Worm (Caenorhabditis elegans) whole organism, L1 larva: ENCODE measurements around the gene acr-18.

Experiments
- C16A3.4 ChIP-seq: fragments of 150-350 bp; optimal IDR thresholded peaks from 2 replicates; lab custom pipeline; 2014; ENCODE audit warnings: missing biosample characterization, missing genetic modification characterization
- F16B12.6 ChIP-seq: fragments of 150-350 bp; optimal IDR thresholded peaks from 2 replicates; lab custom pipeline; 2014; ENCODE audit warnings: missing biosample characterization, missing genetic modification characterization
- alr-1 ChIP-seq: fragments of 200-800 bp; sonication (Bioruptor generic); optimal IDR thresholded peaks from 2 replicates; lab custom pipeline; 2018; ENCODE audit warnings: borderline replicate concordance, mild to moderate bottlenecking, missing genetic modification characterization, missing compliant biosample characterization
- aly-2 ChIP-seq: fragments of 150-350 bp; optimal IDR thresholded peaks from 2 replicates; lab custom pipeline; 2014; ENCODE audit warnings: missing biosample characterization, missing genetic modification characterization
- ama-1 ChIP-seq: fragments of 150-350 bp; optimal IDR thresholded peaks from 2 replicates; lab custom pipeline; 2014
- blmp-1 ChIP-seq: fragments of 150-350 bp; optimal IDR thresholded peaks from 2 replicates; lab custom pipeline; 2014; ENCODE audit warnings: missing biosample characterization, missing genetic modification characterization
- ceh-63 ChIP-seq: fragments of 200-800 bp; sonication (Bioruptor generic); optimal IDR thresholded peaks from 2 replicates; lab custom pipeline; 2018; ENCODE audit warnings: mild to moderate bottlenecking, missing genetic modification characterization, missing compliant biosample characterization
- ceh-82 ChIP-seq, 3 experiments: fragments of 150-350 bp in 1 of 3; sonication (generic microtip) in 2 of 3; optimal IDR thresholded peaks; 2 replicates each; lab custom pipeline; 2014 to 2017; ENCODE audit warnings: missing biosample characterization in 3 of 3, missing genetic modification characterization in 3 of 3
- ceh-90 ChIP-seq: sonication (generic microtip); optimal IDR thresholded peaks from 2 replicates; lab custom pipeline; 2016; ENCODE audit warnings: missing genetic modification characterization, missing compliant biosample characterization
- ces-1 ChIP-seq: fragments of 150-350 bp; optimal IDR thresholded peaks from 2 replicates; lab custom pipeline; 2014; ENCODE audit warnings: missing biosample characterization, missing genetic modification reagents, missing genetic modification characterization
- dpl-1 ChIP-seq, 3 experiments: fragments of 150-350 bp in 2 of 3; sonication (generic microtip) in 1 of 3; optimal IDR thresholded peaks; 2 replicates each; lab custom pipeline; 2014 to 2017; ENCODE audit warnings: missing biosample characterization in 3 of 3, missing genetic modification characterization in 3 of 3, missing genetic modification reagents in 3 of 3
- dsc-1 ChIP-seq: sonication (generic microtip); optimal IDR thresholded peaks from 2 replicates; lab custom pipeline; 2016; ENCODE audit warnings: mild to moderate bottlenecking, missing genetic modification characterization, missing compliant biosample characterization
- efl-1 ChIP-seq, 4 experiments: fragments of 150-350 bp; optimal IDR thresholded peaks in 3 of 4; peaks in 1 of 4; 1 replicate in 1 of 4; 2 replicates in 3 of 4; lab custom pipeline; 2014; ENCODE audit warnings: missing biosample characterization in 2 of 4, missing genetic modification characterization in 2 of 4, missing genetic modification reagents in 2 of 4
- efl-3 ChIP-seq: fragments of 200-800 bp; sonication (Bioruptor generic); optimal IDR thresholded peaks from 2 replicates; lab custom pipeline; 2018; ENCODE audit warnings: mild to moderate bottlenecking, missing genetic modification characterization, missing compliant biosample characterization
- egl-13 ChIP-seq: sonication (generic microtip); optimal IDR thresholded peaks from 2 replicates; lab custom pipeline; 2016; ENCODE audit warnings: missing genotype, missing genetic modification reagents, missing genetic modification characterization, missing compliant biosample characterization
- elt-2 ChIP-seq: sonication (generic microtip); optimal IDR thresholded peaks from 2 replicates; lab custom pipeline; 2016; ENCODE audit warnings: missing genetic modification characterization, mild to moderate bottlenecking, inconsistent platforms, missing compliant biosample characterization, missing genetic modification reagents
- ets-5 ChIP-seq: fragments of 200-800 bp; sonication (Bioruptor generic); IDR thresholded peaks from 2 replicates; pipeline ENCODE4 v1.3.6; 2022; ENCODE audit warnings: missing genetic modification characterization, missing compliant biosample characterization
- fkh-4 ChIP-seq: sonication (generic microtip); optimal IDR thresholded peaks from 2 replicates; lab custom pipeline; 2016; ENCODE audit warnings: missing compliant biosample characterization, missing genetic modification characterization, borderline replicate concordance
- fos-1 ChIP-seq: fragments of 150-350 bp; optimal IDR thresholded peaks from 2 replicates; lab custom pipeline; 2014; ENCODE audit warnings: missing biosample characterization, missing genetic modification characterization
- grh-1 ChIP-seq: fragments of 200-800 bp; sonication (Bioruptor generic); IDR thresholded peaks from 2 replicates; pipeline ENCODE4 v1.3.6; 2022; ENCODE audit warnings: missing genetic modification reagents, missing genetic modification characterization, missing compliant biosample characterization
- hlh-17 ChIP-seq: fragments of 200-800 bp; sonication (Bioruptor generic); optimal IDR thresholded peaks from 2 replicates; lab custom pipeline; 2018; ENCODE audit warnings: missing genetic modification characterization, mild to moderate bottlenecking, missing compliant biosample characterization, moderate library complexity, borderline replicate concordance
- hpl-2 ChIP-seq: fragments of 150-350 bp; optimal IDR thresholded peaks from 2 replicates; lab custom pipeline; 2014; ENCODE audit warnings: missing biosample characterization, missing genetic modification reagents, missing genetic modification characterization
- jun-1 ChIP-seq: fragments of 150-350 bp; optimal IDR thresholded peaks from 2 replicates; lab custom pipeline; 2014; ENCODE audit warnings: missing biosample characterization, missing genetic modification reagents, missing genetic modification characterization
- lin-13 ChIP-seq: fragments of 150-350 bp; optimal IDR thresholded peaks from 2 replicates; lab custom pipeline; 2014; ENCODE audit warnings: missing biosample characterization, missing genetic modification reagents, missing genetic modification characterization
- lin-35 ChIP-seq, 2 experiments: fragments of 150-350 bp; optimal IDR thresholded peaks; 2 replicates each; lab custom pipeline; 2014; ENCODE audit warnings: missing biosample characterization in 2 of 2, missing genetic modification characterization in 2 of 2, missing genetic modification reagents in 2 of 2
- lsy-2 ChIP-seq, 2 experiments: fragments of 150-350 bp; optimal IDR thresholded peaks; 2 replicates each; lab custom pipeline; 2014; ENCODE audit warnings: missing biosample characterization in 2 of 2, missing genetic modification characterization in 2 of 2
- mab-9 ChIP-seq: fragments of 200-800 bp; sonication (Bioruptor generic); IDR thresholded peaks from 2 replicates; pipeline ENCODE4 v1.3.6; 2022; ENCODE audit warnings: missing genetic modification reagents, missing genetic modification characterization, missing compliant biosample characterization
- nhr-12 ChIP-seq: sonication (generic microtip); optimal IDR thresholded peaks from 2 replicates; lab custom pipeline; 2017; ENCODE audit warnings: missing biosample characterization, missing genetic modification characterization
- nhr-19 ChIP-seq: fragments of 200-800 bp; sonication (Bioruptor generic); conservative IDR thresholded peaks from 2 replicates; pipeline ENCODE4 v1.3.6; 2022; ENCODE audit warnings: missing genetic modification characterization, missing compliant biosample characterization
- nhr-20 ChIP-seq: sonication (generic microtip); optimal IDR thresholded peaks from 2 replicates; lab custom pipeline; 2016; ENCODE audit warnings: mild to moderate bottlenecking, missing genetic modification characterization, missing compliant biosample characterization
- nhr-28 ChIP-seq: fragments of 150-350 bp; optimal IDR thresholded peaks from 2 replicates; lab custom pipeline; 2014; ENCODE audit warnings: missing biosample characterization, missing genetic modification characterization
- nhr-47 ChIP-seq: sonication (generic microtip); optimal IDR thresholded peaks from 2 replicates; lab custom pipeline; 2016; ENCODE audit warnings: mild to moderate bottlenecking, missing genetic modification characterization, moderate library complexity, missing compliant biosample characterization
- nhr-76 ChIP-seq: sonication (generic microtip); optimal IDR thresholded peaks from 2 replicates; lab custom pipeline; 2017; ENCODE audit warnings: missing biosample characterization, missing genetic modification characterization
- nhr-77 ChIP-seq: fragments of 150-350 bp; optimal IDR thresholded peaks from 2 replicates; lab custom pipeline; 2014; ENCODE audit warnings: missing biosample characterization, missing genetic modification characterization
- pag-3 ChIP-seq: sonication (generic microtip); optimal IDR thresholded peaks from 2 replicates; lab custom pipeline; 2017; ENCODE audit warnings: missing genetic modification characterization, mild to moderate bottlenecking, missing compliant biosample characterization, antibody characterized with exemption, borderline replicate concordance; ENCODE audit not compliant: insufficient read depth
- pqm-1 ChIP-seq: sonication (generic microtip); optimal IDR thresholded peaks from 3 replicates; lab custom pipeline; 2017; ENCODE audit warnings: missing biosample characterization, missing genetic modification characterization
- sup-37 ChIP-seq: fragments of 200-800 bp; sonication (Bioruptor generic); optimal IDR thresholded peaks from 2 replicates; lab custom pipeline; 2018; ENCODE audit warnings: mild to moderate bottlenecking, missing genetic modification characterization, missing compliant biosample characterization
- swsn-7 ChIP-seq: sonication (generic microtip); optimal IDR thresholded peaks from 2 replicates; lab custom pipeline; 2016; ENCODE audit warnings: missing genetic modification characterization, missing compliant biosample characterization
- unc-130 ChIP-seq: fragments of 150-350 bp; optimal IDR thresholded peaks from 2 replicates; lab custom pipeline; 2017; ENCODE audit warnings: missing biosample characterization, missing genetic modification characterization, inconsistent platforms
- unc-30 ChIP-seq: sonication (generic microtip); optimal IDR thresholded peaks from 2 replicates; lab custom pipeline; 2017; ENCODE audit warnings: missing biosample characterization, missing genetic modification characterization
- unc-62 ChIP-seq: fragments of 150-350 bp; optimal IDR thresholded peaks from 2 replicates; lab custom pipeline; 2014; ENCODE audit warnings: missing biosample characterization, missing genetic modification reagents, missing genetic modification characterization
- unc-86 ChIP-seq: sonication (generic microtip); optimal IDR thresholded peaks from 2 replicates; lab custom pipeline; 2016; ENCODE audit warnings: missing genetic modification characterization, missing compliant biosample characterization
- zag-1 ChIP-seq: fragments of 150-350 bp; optimal IDR thresholded peaks from 2 replicates; lab custom pipeline; 2014; ENCODE audit warnings: missing biosample characterization, missing genetic modification characterization
- zip-4 ChIP-seq: fragments of 200-800 bp; sonication (Bioruptor generic); optimal IDR thresholded peaks from 2 replicates; lab custom pipeline; 2018; ENCODE audit warnings: mild to moderate bottlenecking, missing genetic modification characterization, moderate library complexity, missing compliant biosample characterization
- ztf-11 ChIP-seq, 2 experiments: sonication (generic microtip); optimal IDR thresholded peaks; 2 replicates each; lab custom pipeline; 2016 to 2017; ENCODE audit warnings: missing genetic modification characterization in 2 of 2, missing biosample characterization in 1 of 2, missing compliant biosample characterization in 1 of 2

Gene acr-18

ce11 chrV:15511613-15512216 lies 47.2 kb downstream of the acr-18 start, which contains the start of gene rpl-38 (continued):
- peak; percentile 83 to 89 for TF ChIP-seq lin-35 (GFP tag; optimal IDR thresholded peaks at IDR 0.05; lab: Kevin White, UChicago)
- TF ChIP-seq F16B12.6: peak; percentile 50
- TF ChIP-seq ama-1 (lab: Kevin White, UChicago): no peak
- TF ChIP-seq fkh-4 (tag; lab: Kevin White, UChicago): peak; percentile 45
- peak; percentile 94 for TF ChIP-seq C16A3.4 (tag; lab: Kevin White, UChicago)
- no peak for TF ChIP-seq unc-30 (tag; lab: Kevin White, UChicago)
- TF ChIP-seq nhr-47 (tag; lab: Kevin White, UChicago): peak; percentile 87
- no peak for TF ChIP-seq ets-5
- no peak for TF ChIP-seq alr-1 (tag; lab: Kevin White, UChicago)
- TF ChIP-seq aly-2 (tag; lab: Kevin White, UChicago): peak; percentile 66
- TF ChIP-seq dpl-1 (GFP tag; optimal IDR thresholded peaks at IDR 0.05; lab: Kevin White, UChicago): peak; percentile 73 to 84 (median 82)
- TF ChIP-seq ztf-11 (tag; optimal IDR thresholded peaks at IDR 0.05; lab: Kevin White, UChicago): peak in 1 of 2 experiments; percentile 18
- no peak for TF ChIP-seq pqm-1 (tag; lab: Kevin White, UChicago)
- no peak for TF ChIP-seq nhr-76 (tag; lab: Kevin White, UChicago)
- peak; percentile 29 for TF ChIP-seq sup-37 (GFP tag; lab: Kevin White, UChicago)
- TF ChIP-seq efl-1 (optimal IDR thresholded peaks at IDR 0.05; lab: Kevin White, UChicago): peak; percentile 88 to 89
- TF ChIP-seq efl-1 (GFP tag; optimal IDR thresholded peaks at IDR 0.05 in 1 of 2; lab: Kevin White, UChicago): peak; percentile 81 to 98
- peak; percentile 86 for TF ChIP-seq nhr-19 (GFP tag; lab: Robert Waterston, UW)
- no peak for TF ChIP-seq ceh-90 (tag; lab: Kevin White, UChicago)
- TF ChIP-seq unc-86 (tag; lab: Kevin White, UChicago): peak; percentile 78
- no peak for TF ChIP-seq ceh-63 (GFP tag; lab: Kevin White, UChicago)
- TF ChIP-seq lsy-2 (tag; optimal IDR thresholded peaks at IDR 0.05; lab: Kevin White, UChicago): peak; percentile 99
- TF ChIP-seq nhr-28 (tag; lab: Kevin White, UChicago): no peak
- TF ChIP-seq elt-2 (tag; lab: Kevin White, UChicago): peak; percentile 67
- TF ChIP-seq pag-3: no peak
- TF ChIP-seq unc-130 (tag; lab: Kevin White, UChicago): peak; percentile 90
- TF ChIP-seq zip-4: peak; percentile 36
- TF ChIP-seq nhr-12 (tag; lab: Kevin White, UChicago): no peak
- peak; percentile 83 for TF ChIP-seq swsn-7 (tag; lab: Kevin White, UChicago)
- TF ChIP-seq jun-1: peak; percentile 76
- peak; percentile 77 for TF ChIP-seq lin-13 (GFP tag; lab: Kevin White, UChicago)
- TF ChIP-seq hpl-2 (GFP tag; lab: Kevin White, UChicago): peak; percentile 35
- peak; percentile 64 for TF ChIP-seq grh-1 (GFP tag; lab: Robert Waterston, UW)
- peak; percentile 40 for TF ChIP-seq egl-13 (tag; lab: Kevin White, UChicago)
- TF ChIP-seq ceh-82 (tag; optimal IDR thresholded peaks at IDR 0.05; lab: Kevin White, UChicago): peak; percentile 82 to 92 (median 82)
- TF ChIP-seq efl-3: no peak
- TF ChIP-seq nhr-20: peak; percentile 86
- TF ChIP-seq fos-1 (tag; lab: Kevin White, UChicago): peak; percentile 68
- TF ChIP-seq nhr-77 (tag; lab: Kevin White, UChicago): peak; percentile 62
- no peak for TF ChIP-seq unc-62 (GFP tag; lab: Kevin White, UChicago)
- TF ChIP-seq dsc-1: peak; percentile 76
- no peak for TF ChIP-seq blmp-1
- TF ChIP-seq zag-1 (tag; lab: Kevin White, UChicago): no peak
- TF ChIP-seq hlh-17 (GFP tag; lab: Kevin White, UChicago): no peak
- TF ChIP-seq mab-9: no peak
- TF ChIP-seq ces-1 (GFP tag; lab: Kevin White, UChicago): peak; percentile 17
